Worm (Caenorhabditis elegans) whole organism, late embryonic: ENCODE data around the gene R13H4.5.

Source experiments
- gmeb-2 ChIP-seq: sonication (generic microtip); optimal IDR thresholded peaks from 2 replicates; lab custom pipeline; 2016; ENCODE audit warnings: missing genetic modification characterization, inconsistent platforms, missing compliant biosample characterization
- lin-11 ChIP-seq: fragments of 200-800 bp; sonication (Bioruptor generic); optimal IDR thresholded peaks from 2 replicates; lab custom pipeline; 2018; ENCODE audit warnings: mild to moderate bottlenecking, missing genetic modification characterization, missing compliant biosample characterization
- pat-9 ChIP-seq: fragments of 200-800 bp; sonication (Bioruptor generic); optimal IDR thresholded peaks from 2 replicates; lab custom pipeline; 2018; ENCODE audit warnings: mild to moderate bottlenecking, missing genetic modification characterization, moderate library complexity, missing compliant biosample characterization
- pqm-1 ChIP-seq: sonication (generic microtip); optimal IDR thresholded peaks from 2 replicates; lab custom pipeline; 2016; ENCODE audit warnings: missing genetic modification characterization, missing compliant biosample characterization
- sox-2 ChIP-seq: fragments of 200-800 bp; sonication (Bioruptor generic); IDR thresholded peaks from 2 replicates; pipeline ENCODE4 v1.3.6; 2022; ENCODE audit warnings: missing genetic modification reagents, missing genetic modification characterization, missing compliant biosample characterization
- unc-3 ChIP-seq, 2 experiments: fragments of 200-800 bp in 1 of 2; sonication (Bioruptor generic) in 1 of 2; sonication (generic microtip) in 1 of 2; conservative IDR thresholded peaks in 1 of 2; optimal IDR thresholded peaks in 1 of 2; 2 replicates each; pipeline versions ENCODE4 v1.3.6 to Lab custom; 2016 to 2022; ENCODE audit warnings: missing compliant biosample characterization in 2 of 2, missing genetic modification characterization in 2 of 2, missing genetic modification reagents in 1 of 2

DNA sequence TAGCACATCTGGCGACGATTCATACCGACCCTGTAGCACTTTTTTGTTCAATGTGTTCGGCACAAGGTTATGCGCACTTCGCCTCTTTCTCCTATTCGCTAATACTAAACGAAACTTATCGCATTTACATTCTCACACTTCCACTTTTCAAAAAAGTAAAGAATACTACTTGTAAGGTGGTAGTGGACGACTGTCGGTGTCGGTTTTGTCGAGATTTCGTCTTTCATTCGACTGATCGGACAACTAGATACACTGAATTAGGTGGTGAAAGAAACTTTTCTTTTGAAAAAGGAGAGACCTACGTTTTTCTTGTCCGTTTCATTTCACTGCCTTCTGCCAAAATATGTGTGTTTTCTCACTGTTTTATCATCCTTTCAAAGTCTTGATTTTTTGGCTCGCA lies 37.1 kb downstream of the R13H4.5 start:
- TF ChIP-seq lin-11 (tag; lab: Kevin White, UChicago): no peak
- no peak for TF ChIP-seq sox-2 (GFP tag; lab: Robert Waterston, UW)
- no peak for TF ChIP-seq unc-3 (GFP tag; conservative IDR thresholded peaks at IDR 0.05; lab: Robert Waterston, UW)
- TF ChIP-seq unc-3 (tag; optimal IDR thresholded peaks at IDR 0.05; lab: Kevin White, UChicago): no peak
- TF ChIP-seq pat-9 (tag; lab: Kevin White, UChicago): no peak
- TF ChIP-seq gmeb-2: no peak
- no peak for TF ChIP-seq pqm-1
